Worm (Caenorhabditis elegans): ENCODE results near the gene srbc-70.
A peak's percentile ranks its signal among the peaks of the same experiment; 100 is the strongest.

srbc-70 gene

ce11 chrIV:4254989-4255582, 27.3 kb upstream of the srbc-70 start:
- TF ChIP-seq unc-55 (GFP tag; optimal IDR thresholded peaks at IDR 0.05) (no peak), egl-27 (tag; optimal IDR thresholded peaks at IDR 0.05) (no peak), zag-1 (tag; optimal IDR thresholded peaks at IDR 0.05) (no peak), aly-2 (tag; optimal IDR thresholded peaks at IDR 0.05) (no peak), fos-1 (tag; optimal IDR thresholded peaks at IDR 0.05) (no peak), lin-13 (GFP tag; optimal IDR thresholded peaks at IDR 0.05) (no peak), nhr-21 (tag; optimal IDR thresholded peaks at IDR 0.05) (no peak), skn-1 (tag; optimal IDR thresholded peaks at IDR 0.05) (no peak), blmp-1 (tag; optimal IDR thresholded peaks at IDR 0.05; ENCODE audit: insufficient read depth) (no peak)

ce11 chrIV:4247770-4248169, 20.0 kb upstream of the srbc-70 start, which contains the start of gene ama-1:
ama-1 (plus strand) TSS chrIV:4248070.
- TF ChIP-seq nhr-25 (tag; optimal IDR thresholded peaks at IDR 0.05) (no peak), egl-27 (tag; optimal IDR thresholded peaks at IDR 0.05) (no peak), alr-1 (tag; optimal IDR thresholded peaks at IDR 0.05) (no peak), unc-39 (tag; optimal IDR thresholded peaks at IDR 0.05) (no peak), aly-2 (tag; optimal IDR thresholded peaks at IDR 0.05) (no peak), gmeb-1 (tag; optimal IDR thresholded peaks at IDR 0.05) (no peak), F13H6.1 (tag; optimal IDR thresholded peaks at IDR 0.05) (no peak), Y55F3AM.14 (GFP tag; optimal IDR thresholded peaks at IDR 0.05) (no peak)

ce11 chrIV:4247334-4247733, 19.5 kb upstream of the srbc-70 start:
- TF ChIP-seq C34F6.9 (tag; optimal IDR thresholded peaks at IDR 0.05) (peak; percentile 51), sma-9 (GFP tag; optimal IDR thresholded peaks at IDR 0.05) (peak; percentile 66), sma-9 (tag; optimal IDR thresholded peaks at IDR 0.05) (no peak), ama-1 (optimal IDR thresholded peaks at IDR 0.05) (no peak), gmeb-1 (tag; optimal IDR thresholded peaks at IDR 0.05) (peak; percentile 65), ceh-16 (tag; optimal IDR thresholded peaks at IDR 0.05) (no peak), aly-2 (tag; optimal IDR thresholded peaks at IDR 0.05) (no peak), lin-13 (GFP tag; optimal IDR thresholded peaks at IDR 0.05) (peak; percentile 35), nhr-21 (tag; optimal IDR thresholded peaks at IDR 0.05) (peak; percentile 40), sma-3 (GFP tag; optimal IDR thresholded peaks at IDR 0.05) (peak; percentile 20), nhr-25 (tag; optimal IDR thresholded peaks at IDR 0.05) (peak; percentile 33), nhr-23 (tag; optimal IDR thresholded peaks at IDR 0.05) (no peak), Y55F3AM.14 (GFP tag; optimal IDR thresholded peaks at IDR 0.05) (no peak), snpc-4 (tag; optimal IDR thresholded peaks at IDR 0.05) (peak; percentile 42), F13H6.1 (tag; optimal IDR thresholded peaks at IDR 0.05) (peak; percentile 20), lin-11 (tag; optimal IDR thresholded peaks at IDR 0.05) (peak; percentile 19), crh-2 (tag; optimal IDR thresholded peaks at IDR 0.05) (peak; percentile 11), unc-55 (GFP tag; optimal IDR thresholded peaks at IDR 0.05) (peak; percentile 78), lsy-2 (tag; optimal IDR thresholded peaks at IDR 0.05) (peak; percentile 39 to 85)

ce11 chrIV:4246493-4246892, 18.7 kb upstream of the srbc-70 start, which contains the start of gene ttr-20:
ttr-20 (plus strand) TSS chrIV:4246793.
- TF ChIP-seq nhr-77 (tag; optimal IDR thresholded peaks at IDR 0.05): no peak

- no peak for TF ChIP-seq sma-3 (GFP tag; optimal IDR thresholded peaks at IDR 0.05)
- TF ChIP-seq ztf-1 (GFP tag; conservative IDR thresholded peaks at IDR 0.05): no peak
- no peak for TF ChIP-seq unc-55 (GFP tag; optimal IDR thresholded peaks at IDR 0.05)
- no peak for TF ChIP-seq crh-2 (tag; optimal IDR thresholded peaks at IDR 0.05)
- TF ChIP-seq Y55F3AM.14 (GFP tag; optimal IDR thresholded peaks at IDR 0.05): no peak
- TF ChIP-seq fos-1 (tag; optimal IDR thresholded peaks at IDR 0.05): no peak
- no peak for TF ChIP-seq lin-13 (GFP tag; optimal IDR thresholded peaks at IDR 0.05)
- no peak for TF ChIP-seq elt-3 (tag; optimal IDR thresholded peaks at IDR 0.05)
- TF ChIP-seq mbf-1 (tag; optimal IDR thresholded peaks at IDR 0.05): no peak
- no peak for TF ChIP-seq nhr-12 (tag; optimal IDR thresholded peaks at IDR 0.05)
These were observed 16.7 kb upstream of the srbc-70 start, which contains the start of gene col-34 for ce11 chrIV:4244510-4244909. col-34 (minus strand) TSS chrIV:4244610.

- no peak for TF ChIP-seq nhr-6 (tag; optimal IDR thresholded peaks at IDR 0.05)
- no peak for TF ChIP-seq zag-1 (tag; optimal IDR thresholded peaks at IDR 0.05)
- TF ChIP-seq nhr-77 (tag; optimal IDR thresholded peaks at IDR 0.05): no peak
- no peak for TF ChIP-seq alr-1 (tag; optimal IDR thresholded peaks at IDR 0.05)
- TF ChIP-seq lsy-2 (tag; optimal IDR thresholded peaks at IDR 0.05): no peak
- no peak for TF ChIP-seq gmeb-1 (tag; optimal IDR thresholded peaks at IDR 0.05)
- no peak for TF ChIP-seq unc-62 (GFP tag; optimal IDR thresholded peaks at IDR 0.05)
- TF ChIP-seq ztf-1 (GFP tag; conservative IDR thresholded peaks at IDR 0.05): no peak
- TF ChIP-seq nhr-237 (tag; optimal IDR thresholded peaks at IDR 0.05): no peak
- TF ChIP-seq ceh-16 (tag; optimal IDR thresholded peaks at IDR 0.05): no peak
- no peak for TF ChIP-seq dmd-4 (tag; optimal IDR thresholded peaks at IDR 0.05)
- TF ChIP-seq mab-5 (tag; optimal IDR thresholded peaks at IDR 0.05): no peak
These were observed 16.1 kb upstream of the srbc-70 start for ce11 chrIV:4243830-4244406.
